Worm (Caenorhabditis elegans): ENCODE data around the gene C07A9.9.

The C07A9.9 gene

DNA sequence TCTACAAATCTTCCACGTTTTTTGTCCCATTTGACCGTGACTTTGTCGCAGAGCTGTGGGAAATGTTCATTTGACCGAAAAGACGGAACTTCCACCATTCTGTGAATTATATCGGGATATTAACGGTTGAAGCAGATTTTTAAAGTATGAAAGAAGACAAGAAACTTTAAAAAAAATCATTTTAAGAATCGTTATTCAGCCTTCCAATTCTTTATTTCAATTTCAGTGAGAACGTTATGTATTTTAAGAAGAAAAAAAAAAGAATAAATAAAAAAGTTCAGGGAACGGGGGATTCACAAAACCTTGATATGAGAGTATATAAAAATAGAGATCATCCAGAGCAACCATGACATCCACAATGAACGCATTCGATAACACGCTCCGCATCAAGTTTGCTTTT, 27.0 kb upstream of the C07A9.9 start, which contains the start of gene set-3:
Gene set-3 (minus strand): TSS at position 101 of the 400 bp plus-strand sequence.
- TF ChIP-seq fkh-10 (GFP tag; optimal IDR thresholded peaks at IDR 0.05), result no peak
- TF ChIP-seq nhr-23 (tag; optimal IDR thresholded peaks at IDR 0.05), result no peak
- TF ChIP-seq nhr-43 (tag; optimal IDR thresholded peaks at IDR 0.05; ENCODE audit: poor library complexity, severe bottlenecking), result no peak
- no peak for TF ChIP-seq nhr-237 (tag; optimal IDR thresholded peaks at IDR 0.05)
- TF ChIP-seq zag-1 (tag; optimal IDR thresholded peaks at IDR 0.05), result no peak
- no peak for TF ChIP-seq pqm-1 (tag; optimal IDR thresholded peaks at IDR 0.05)
- TF ChIP-seq fkh-2 (tag; optimal IDR thresholded peaks at IDR 0.05), result no peak
- TF ChIP-seq snpc-4 (tag; optimal IDR thresholded peaks at IDR 0.05), result no peak
- no peak for TF ChIP-seq lin-15B (tag; optimal IDR thresholded peaks at IDR 0.05)
- TF ChIP-seq lin-39 (tag; optimal IDR thresholded peaks at IDR 0.05), result no peak
- TF ChIP-seq fos-1 (tag; optimal IDR thresholded peaks at IDR 0.05), result no peak
- no peak for TF ChIP-seq nhr-76 (tag; optimal IDR thresholded peaks at IDR 0.05)
- no peak for TF ChIP-seq R02D3.7 (tag; optimal IDR thresholded peaks at IDR 0.05)
- no peak for TF ChIP-seq elt-2 (tag; optimal IDR thresholded peaks at IDR 0.05)
- TF ChIP-seq elt-1 (tag; optimal IDR thresholded peaks at IDR 0.05), result no peak
- no peak for TF ChIP-seq unc-39 (tag; optimal IDR thresholded peaks at IDR 0.05)

DNA sequence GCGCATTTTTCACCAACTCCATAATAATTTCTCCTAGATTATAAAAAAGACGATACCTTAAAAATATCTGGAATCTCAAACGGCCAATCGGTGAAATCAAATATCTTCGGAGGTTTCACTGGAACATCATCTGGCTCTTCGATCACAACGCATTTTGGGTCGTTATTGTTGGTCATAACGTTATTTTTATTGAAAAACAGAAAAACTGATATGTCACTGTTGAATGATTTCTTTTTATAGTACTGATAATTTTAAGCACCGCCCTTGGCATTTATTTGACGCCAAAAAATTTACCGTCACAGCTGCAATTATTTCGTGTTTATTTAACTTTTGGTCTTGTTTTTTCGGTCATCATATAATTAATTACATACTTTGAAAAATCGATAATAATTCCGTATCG, 22.6 kb upstream of the C07A9.9 start, which contains the start of gene best-5:
Gene best-5 (minus strand): TSS at position 210 of the 400 bp plus-strand sequence.
- TF ChIP-seq unc-62 (GFP tag; optimal IDR thresholded peaks at IDR 0.05) (no peak), nhr-76 (tag; optimal IDR thresholded peaks at IDR 0.05) (no peak), nhr-67 (tag; optimal IDR thresholded peaks at IDR 0.05) (no peak), nhr-77 (tag; optimal IDR thresholded peaks at IDR 0.05) (no peak), pqm-1 (tag; optimal IDR thresholded peaks at IDR 0.05) (peak; percentile 43), ceh-9 (tag; optimal IDR thresholded peaks at IDR 0.05) (no peak), elt-3 (tag; optimal IDR thresholded peaks at IDR 0.05) (no peak), lin-39 (tag; optimal IDR thresholded peaks at IDR 0.05) (no peak), fos-1 (tag; optimal IDR thresholded peaks at IDR 0.05) (no peak), jun-1 (tag; optimal IDR thresholded peaks at IDR 0.05) (no peak), egl-5 (tag; optimal IDR thresholded peaks at IDR 0.05) (no peak), tbx-2 (tag; optimal IDR thresholded peaks at IDR 0.05) (no peak), mml-1 (tag; optimal IDR thresholded peaks at IDR 0.05) (no peak), elt-2 (tag; optimal IDR thresholded peaks at IDR 0.05) (peak; percentile 42), nhr-28 (tag; optimal IDR thresholded peaks at IDR 0.05) (no peak)

DNA sequence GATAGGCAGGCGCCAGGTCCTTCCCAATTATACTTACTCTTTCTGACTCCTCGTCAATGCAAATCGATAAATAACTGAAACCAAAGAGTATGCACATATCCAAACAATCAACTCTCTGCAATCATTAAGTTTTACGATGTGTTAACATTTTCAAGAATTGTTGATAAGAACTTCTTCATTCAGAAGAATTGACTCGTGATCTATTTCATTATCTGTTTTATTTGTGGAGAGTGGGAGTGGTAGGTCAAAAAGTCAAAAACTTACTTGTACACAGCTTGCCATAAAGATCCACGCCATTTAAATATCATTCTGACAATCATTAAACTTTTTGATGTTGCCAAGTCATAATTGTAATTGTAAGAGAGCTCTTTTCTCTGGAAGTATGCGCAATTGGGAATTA, 21.9 kb upstream of the C07A9.9 start:
- TF ChIP-seq pqm-1 (tag; optimal IDR thresholded peaks at IDR 0.05), result peak; percentile 91
- no peak for TF ChIP-seq ceh-9 (tag; optimal IDR thresholded peaks at IDR 0.05)
- peak; percentile 68 for TF ChIP-seq elt-2 (tag; optimal IDR thresholded peaks at IDR 0.05)
- peak; percentile 34 for TF ChIP-seq pha-4 (tag; optimal IDR thresholded peaks at IDR 0.05)
- no peak for TF ChIP-seq mdl-1 (tag; optimal IDR thresholded peaks at IDR 0.05)

- TF ChIP-seq nhr-25 (tag; optimal IDR thresholded peaks at IDR 0.05), result no peak
- no peak for TF ChIP-seq nhr-237 (tag; optimal IDR thresholded peaks at IDR 0.05)
- no peak for TF ChIP-seq eor-1 (tag; optimal IDR thresholded peaks at IDR 0.05)
- no peak for TF ChIP-seq lsy-12 (tag; optimal IDR thresholded peaks at IDR 0.05)
- no peak for TF ChIP-seq mml-1 (tag; optimal IDR thresholded peaks at IDR 0.05)
- no peak for TF ChIP-seq nhr-76 (tag; optimal IDR thresholded peaks at IDR 0.05)
- TF ChIP-seq egl-5 (tag; optimal IDR thresholded peaks at IDR 0.05), result no peak
- TF ChIP-seq fkh-2 (tag; optimal IDR thresholded peaks at IDR 0.05), result no peak
- no peak for TF ChIP-seq R02D3.7 (tag; optimal IDR thresholded peaks at IDR 0.05)
- no peak for TF ChIP-seq jun-1 (tag; optimal IDR thresholded peaks at IDR 0.05)
- no peak for TF ChIP-seq tbx-2 (tag; optimal IDR thresholded peaks at IDR 0.05)
- no peak for TF ChIP-seq nhr-43 (tag; optimal IDR thresholded peaks at IDR 0.05; ENCODE audit: poor library complexity, severe bottlenecking)
- no peak for TF ChIP-seq skn-1 (tag; optimal IDR thresholded peaks at IDR 0.05)
- no peak for TF ChIP-seq hmg-11 (tag; optimal IDR thresholded peaks at IDR 0.05)
- no peak for TF ChIP-seq fos-1 (tag; optimal IDR thresholded peaks at IDR 0.05)
- TF ChIP-seq ZK546.5 (tag; optimal IDR thresholded peaks at IDR 0.05), result no peak
- no peak for TF ChIP-seq sea-2 (GFP tag; optimal IDR thresholded peaks at IDR 0.05)
- TF ChIP-seq elt-1 (tag; optimal IDR thresholded peaks at IDR 0.05), result no peak
Measured at ce11 chrIII:9685959-9686358, 18.5 kb upstream of the C07A9.9 start, which contains the start of gene C07A9.10. C07A9.10 (minus strand) TSS chrIII:9686059.

All from whole organism, L3 larva.